Worm (Caenorhabditis elegans): Measurements from ENCODE around the gene csn-4.

Gene csn-4

ce11 chrIV:1086913-1087312, at the start of gene csn-4:
TSS of gene csn-4 (minus strand) at chrIV:1087013.
- TF ChIP-seq nhr-10 (tag; optimal IDR thresholded peaks at IDR 0.05), result no peak
- no peak for TF ChIP-seq sma-3 (GFP tag; optimal IDR thresholded peaks at IDR 0.05)
- TF ChIP-seq aly-2 (tag; optimal IDR thresholded peaks at IDR 0.05), result no peak
- TF ChIP-seq unc-39 (tag; optimal IDR thresholded peaks at IDR 0.05), result no peak
- TF ChIP-seq nhr-129 (tag; optimal IDR thresholded peaks at IDR 0.05), result no peak
- TF ChIP-seq F13H6.1 (tag; optimal IDR thresholded peaks at IDR 0.05), result no peak
- TF ChIP-seq ztf-11 (tag; optimal IDR thresholded peaks at IDR 0.05), result no peak
- TF ChIP-seq snpc-4 (tag; optimal IDR thresholded peaks at IDR 0.05), result no peak
- TF ChIP-seq lin-13 (GFP tag; optimal IDR thresholded peaks at IDR 0.05), result no peak
- TF ChIP-seq nhr-25 (tag; optimal IDR thresholded peaks at IDR 0.05), result no peak
- no peak for TF ChIP-seq mbf-1 (tag; optimal IDR thresholded peaks at IDR 0.05)

- no peak for TF ChIP-seq nhr-10 (tag; optimal IDR thresholded peaks at IDR 0.05)
- TF ChIP-seq Y55F3AM.14 (GFP tag; optimal IDR thresholded peaks at IDR 0.05), result no peak
- no peak for TF ChIP-seq F13H6.1 (tag; optimal IDR thresholded peaks at IDR 0.05)
- TF ChIP-seq sma-3 (GFP tag; optimal IDR thresholded peaks at IDR 0.05), result no peak
- TF ChIP-seq mdl-1 (tag; optimal IDR thresholded peaks at IDR 0.05), result no peak
- TF ChIP-seq ZK546.5 (tag; optimal IDR thresholded peaks at IDR 0.05), result no peak
These were observed 41.0 kb upstream of the csn-4 start for ce11 chrIV:1127852-1128251.

- TF ChIP-seq unc-55 (GFP tag; optimal IDR thresholded peaks at IDR 0.05) (no peak), unc-62 (GFP tag; optimal IDR thresholded peaks at IDR 0.05) (no peak), elt-1 (tag; optimal IDR thresholded peaks at IDR 0.05) (no peak), nhr-6 (tag; optimal IDR thresholded peaks at IDR 0.05) (no peak), sma-3 (GFP tag; optimal IDR thresholded peaks at IDR 0.05) (no peak), ama-1 (optimal IDR thresholded peaks at IDR 0.05) (no peak), peb-1 (tag; optimal IDR thresholded peaks at IDR 0.05) (no peak), Y55F3AM.14 (GFP tag; optimal IDR thresholded peaks at IDR 0.05) (no peak), blmp-1 (tag; optimal IDR thresholded peaks at IDR 0.05; ENCODE audit: insufficient read depth) (no peak), ZK546.5 (tag; optimal IDR thresholded peaks at IDR 0.05) (no peak), nhr-10 (tag; optimal IDR thresholded peaks at IDR 0.05) (no peak), mbf-1 (tag; optimal IDR thresholded peaks at IDR 0.05) (no peak), lsy-2 (tag; optimal IDR thresholded peaks at IDR 0.05) (no peak), nhr-11 (tag; optimal IDR thresholded peaks at IDR 0.05) (no peak), gmeb-1 (tag; optimal IDR thresholded peaks at IDR 0.05) (no peak), nhr-25 (tag; optimal IDR thresholded peaks at IDR 0.05) (no peak), aly-2 (tag; optimal IDR thresholded peaks at IDR 0.05) (no peak), snpc-4 (tag; optimal IDR thresholded peaks at IDR 0.05) (no peak), lin-39 (tag; optimal IDR thresholded peaks at IDR 0.05) (no peak), ceh-82 (tag; optimal IDR thresholded peaks at IDR 0.05) (no peak)
These were observed 39.7 kb upstream of the csn-4 start, which contains the start of gene perm-2 for ce11 chrIV:1126490-1126889. TSS of gene perm-2 (plus strand) at chrIV:1126790.

ce11 chrIV:1124741-1125140, 37.9 kb upstream of the csn-4 start, which contains the start of gene perm-4:
TSS of gene perm-4 (minus strand) at chrIV:1125107.
- TF ChIP-seq lin-39 (tag; optimal IDR thresholded peaks at IDR 0.05) (no peak), elt-1 (tag; optimal IDR thresholded peaks at IDR 0.05) (no peak), unc-55 (GFP tag; optimal IDR thresholded peaks at IDR 0.05) (no peak), nhr-129 (tag; optimal IDR thresholded peaks at IDR 0.05) (no peak), lin-11 (tag; optimal IDR thresholded peaks at IDR 0.05) (no peak), peb-1 (tag; optimal IDR thresholded peaks at IDR 0.05) (no peak), unc-62 (GFP tag; optimal IDR thresholded peaks at IDR 0.05) (no peak), mdl-1 (tag; optimal IDR thresholded peaks at IDR 0.05) (no peak), sem-4 (tag; optimal IDR thresholded peaks at IDR 0.05) (no peak), nhr-21 (tag; optimal IDR thresholded peaks at IDR 0.05) (no peak), nhr-12 (tag; optimal IDR thresholded peaks at IDR 0.05) (no peak), nhr-10 (tag; optimal IDR thresholded peaks at IDR 0.05) (no peak), mbf-1 (tag; optimal IDR thresholded peaks at IDR 0.05) (no peak), ama-1 (optimal IDR thresholded peaks at IDR 0.05) (no peak)

- TF ChIP-seq ztf-1 (GFP tag; conservative IDR thresholded peaks at IDR 0.05) (no peak), nhr-11 (tag; optimal IDR thresholded peaks at IDR 0.05) (no peak), lin-13 (GFP tag; optimal IDR thresholded peaks at IDR 0.05) (no peak), unc-39 (tag; optimal IDR thresholded peaks at IDR 0.05) (no peak), lsy-2 (tag; optimal IDR thresholded peaks at IDR 0.05) (no peak), ama-1 (optimal IDR thresholded peaks at IDR 0.05) (no peak), F13H6.1 (tag; optimal IDR thresholded peaks at IDR 0.05) (no peak), nhr-21 (tag; optimal IDR thresholded peaks at IDR 0.05) (no peak), mab-5 (tag; optimal IDR thresholded peaks at IDR 0.05) (no peak), mbf-1 (tag; optimal IDR thresholded peaks at IDR 0.05) (no peak), nhr-77 (tag; optimal IDR thresholded peaks at IDR 0.05) (no peak)
These were observed 36.5 kb upstream of the csn-4 start for ce11 chrIV:1123357-1123756.
